Fruit fly (Drosophila melanogaster): ENCODE results near the gene ClpP.

dm6 chr2L:10320174-10320775, 36.3 kb upstream of the ClpP start:
- TF ChIP-seq Crg-1 (GFP tag; optimal IDR thresholded peaks at IDR 0.05) (no peak), CG33017 (tag; optimal IDR thresholded peaks at IDR 0.05) (no peak), Clk (GFP tag; optimal IDR thresholded peaks at IDR 0.05) (no peak)

Data from whole organism, adult.